Worm (Caenorhabditis elegans): Measurements from ENCODE around the gene skr-4.

DNA sequence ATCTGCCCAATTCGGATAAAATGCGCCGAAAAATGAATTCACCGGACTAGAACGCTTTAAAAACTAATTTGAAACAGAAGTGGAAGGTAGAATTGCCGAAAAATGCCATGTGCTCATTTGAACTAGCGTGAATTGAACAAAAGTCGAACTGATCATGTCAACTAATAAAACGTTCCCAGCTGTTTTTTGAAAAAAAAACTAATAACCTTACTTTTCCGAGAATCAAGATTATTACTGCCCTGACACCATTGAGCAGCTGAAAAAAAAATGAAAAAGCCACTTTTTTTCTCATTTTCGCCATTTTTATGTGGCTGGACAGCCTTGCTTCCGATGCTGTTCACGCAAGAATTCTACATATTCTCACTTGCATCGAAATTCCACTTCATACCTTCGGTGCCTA lies 49.0 kb downstream of the skr-4 start, which contains the start of gene srh-173:
- no peak for TF ChIP-seq pqm-1 (tag; optimal IDR thresholded peaks at IDR 0.05)
- no peak for TF ChIP-seq nhr-11 (tag; optimal IDR thresholded peaks at IDR 0.05)
- no peak for TF ChIP-seq unc-42 (tag; optimal IDR thresholded peaks at IDR 0.05)
- no peak for TF ChIP-seq unc-86 (tag; optimal IDR thresholded peaks at IDR 0.05)
- no peak for TF ChIP-seq hlh-30 (tag; optimal IDR thresholded peaks at IDR 0.05; ENCODE audit: insufficient read depth)
- TF ChIP-seq che-1 (tag; optimal IDR thresholded peaks at IDR 0.05): no peak
- TF ChIP-seq rnt-1 (tag; optimal IDR thresholded peaks at IDR 0.05): no peak
- no peak for TF ChIP-seq elt-2 (tag; optimal IDR thresholded peaks at IDR 0.05)
- TF ChIP-seq fkh-10 (GFP tag; optimal IDR thresholded peaks at IDR 0.05): no peak
- no peak for TF ChIP-seq nhr-232 (tag; optimal IDR thresholded peaks at IDR 0.05)
- TF ChIP-seq ceh-9 (tag; optimal IDR thresholded peaks at IDR 0.05): no peak
- TF ChIP-seq ceh-22 (tag; optimal IDR thresholded peaks at IDR 0.05): no peak
- no peak for TF ChIP-seq ama-1 (optimal IDR thresholded peaks at IDR 0.05)
